Fruit fly (Drosophila melanogaster): ENCODE data around the gene CG34461.

DNA sequence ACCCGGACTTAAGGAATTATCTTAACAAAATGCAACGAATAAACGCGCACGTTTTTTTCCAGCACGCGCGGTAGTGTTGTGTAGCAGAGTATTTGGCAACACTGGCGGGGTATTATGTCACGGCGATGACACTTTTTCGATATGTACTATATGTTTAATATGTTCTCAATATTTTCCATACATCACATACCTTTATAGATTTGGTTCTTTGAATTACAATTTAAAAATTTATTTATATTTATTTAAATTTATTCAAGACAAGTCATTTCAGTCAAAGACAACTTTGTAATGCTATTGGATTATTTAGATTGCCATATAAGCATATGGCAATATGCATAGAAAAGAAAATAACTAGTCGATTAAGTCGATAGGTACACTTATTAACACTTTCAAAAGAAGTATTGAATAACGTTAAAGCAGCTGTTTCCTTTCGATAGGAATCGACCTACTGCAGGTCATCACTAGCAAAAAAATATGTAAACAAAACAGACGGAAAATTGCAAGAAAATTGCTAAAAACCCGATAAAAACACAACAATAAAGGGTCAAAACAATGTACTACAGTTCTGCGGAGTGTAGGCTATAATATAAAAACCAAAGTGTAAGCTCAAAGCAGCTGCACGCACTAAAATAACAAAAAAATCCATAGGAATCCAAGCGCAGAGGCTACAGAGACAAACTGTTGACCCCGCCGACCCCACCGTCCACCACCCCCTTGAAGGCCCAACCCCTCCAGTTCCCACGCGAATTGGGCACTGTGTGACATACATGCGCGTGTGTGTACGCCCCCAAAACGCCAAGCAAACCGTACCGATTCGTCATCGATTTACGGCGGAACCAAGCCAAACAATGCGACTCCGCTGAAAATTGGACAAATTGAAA is 20.7 kb downstream of the CG34461 start, which contains the start of the genes CG7182 and GAPcenA:
- TF ChIP-seq psq (optimal IDR thresholded peaks at IDR 0.05) (no peak), h (optimal IDR thresholded peaks at IDR 0.05) (no peak), Myc (optimal IDR thresholded peaks at IDR 0.05) (no peak), insv (optimal IDR thresholded peaks at IDR 0.05) (no peak), ttk (optimal IDR thresholded peaks at IDR 0.05) (no peak), Sin3A (optimal IDR thresholded peaks at IDR 0.05) (no peak)

Data from Kc167 (cell line).